Worm (Caenorhabditis elegans): ENCODE measurements around the gene T24B8.4.
A peak's percentile ranks its signal among the peaks of the same experiment; 100 is the strongest.

Gene T24B8.4

ce11 chrII:9053564-9053963 is 17.1 kb downstream of the T24B8.4 start, which contains the start of gene T24B8.7:
Gene T24B8.7, minus strand, starts transcription at chrII:9053664.
- TF ChIP-seq nhr-6 (tag; optimal IDR thresholded peaks at IDR 0.05) = no peak
- TF ChIP-seq aly-2 (tag; optimal IDR thresholded peaks at IDR 0.05) = no peak
- no peak for TF ChIP-seq ztf-1 (GFP tag; conservative IDR thresholded peaks at IDR 0.05)
- TF ChIP-seq nhr-11 (tag; optimal IDR thresholded peaks at IDR 0.05) = no peak
- no peak for TF ChIP-seq nhr-21 (tag; optimal IDR thresholded peaks at IDR 0.05)
- TF ChIP-seq zag-1 (tag; optimal IDR thresholded peaks at IDR 0.05) = no peak
- TF ChIP-seq mbf-1 (tag; optimal IDR thresholded peaks at IDR 0.05) = no peak
- no peak for TF ChIP-seq Y55F3AM.14 (GFP tag; optimal IDR thresholded peaks at IDR 0.05)
- no peak for TF ChIP-seq lin-11 (tag; optimal IDR thresholded peaks at IDR 0.05)
- TF ChIP-seq blmp-1 (tag; optimal IDR thresholded peaks at IDR 0.05; ENCODE audit: insufficient read depth) = no peak
- TF ChIP-seq ama-1 (optimal IDR thresholded peaks at IDR 0.05) = no peak
- no peak for TF ChIP-seq skn-1 (tag; optimal IDR thresholded peaks at IDR 0.05)
- no peak for TF ChIP-seq egl-27 (tag; optimal IDR thresholded peaks at IDR 0.05)
- TF ChIP-seq unc-55 (GFP tag; optimal IDR thresholded peaks at IDR 0.05) = no peak
- no peak for TF ChIP-seq lsy-2 (tag; optimal IDR thresholded peaks at IDR 0.05)
- TF ChIP-seq lin-39 (tag; optimal IDR thresholded peaks at IDR 0.05) = no peak

ce11 chrII:9042059-9042458 is 28.6 kb downstream of the T24B8.4 start:
- no peak for TF ChIP-seq blmp-1 (tag; optimal IDR thresholded peaks at IDR 0.05; ENCODE audit: insufficient read depth)
- peak; percentile 71 for TF ChIP-seq fos-1 (tag; optimal IDR thresholded peaks at IDR 0.05)

- TF ChIP-seq R02D3.7 (tag; optimal IDR thresholded peaks at IDR 0.05) = no peak
These were observed 29.3 kb downstream of the T24B8.4 start, which contains the start of gene F37B12.3 for ce11 chrII:9041306-9041705. Gene F37B12.3, minus strand, starts transcription at chrII:9041406.

- TF ChIP-seq fos-1 (tag; optimal IDR thresholded peaks at IDR 0.05) (peak; percentile 15), dmd-4 (tag; optimal IDR thresholded peaks at IDR 0.05) (no peak), skn-1 (tag; optimal IDR thresholded peaks at IDR 0.05) (peak; percentile 94), F13H6.1 (tag; optimal IDR thresholded peaks at IDR 0.05) (no peak), ztf-4 (tag; optimal IDR thresholded peaks at IDR 0.05) (no peak), mab-5 (tag; optimal IDR thresholded peaks at IDR 0.05) (no peak)
These were observed 31.9 kb downstream of the T24B8.4 start for ce11 chrII:9038736-9039135.

ce11 chrII:9038201-9038600 is 32.4 kb downstream of the T24B8.4 start, which contains the start of gene gcs-1:
Gene gcs-1, minus strand, starts transcription at chrII:9038301.
- TF ChIP-seq nhr-129 (tag; optimal IDR thresholded peaks at IDR 0.05) (no peak), nhr-11 (tag; optimal IDR thresholded peaks at IDR 0.05) (no peak), peb-1 (tag; optimal IDR thresholded peaks at IDR 0.05) (no peak), ztf-4 (tag; optimal IDR thresholded peaks at IDR 0.05) (no peak), ceh-16 (tag; optimal IDR thresholded peaks at IDR 0.05) (no peak), nhr-237 (tag; optimal IDR thresholded peaks at IDR 0.05) (no peak), fos-1 (tag; optimal IDR thresholded peaks at IDR 0.05) (no peak), lin-11 (tag; optimal IDR thresholded peaks at IDR 0.05) (no peak), alr-1 (tag; optimal IDR thresholded peaks at IDR 0.05) (no peak), nhr-23 (tag; optimal IDR thresholded peaks at IDR 0.05) (no peak), sma-3 (GFP tag; optimal IDR thresholded peaks at IDR 0.05) (no peak), elt-1 (tag; optimal IDR thresholded peaks at IDR 0.05) (no peak), aly-2 (tag; optimal IDR thresholded peaks at IDR 0.05) (no peak), unc-62 (GFP tag; optimal IDR thresholded peaks at IDR 0.05) (no peak), sem-4 (tag; optimal IDR thresholded peaks at IDR 0.05) (no peak), ztf-11 (tag; optimal IDR thresholded peaks at IDR 0.05) (no peak), unc-55 (GFP tag; optimal IDR thresholded peaks at IDR 0.05) (no peak), zag-1 (tag; optimal IDR thresholded peaks at IDR 0.05) (no peak)

ce11 chrII:9033034-9033433 is 37.6 kb downstream of the T24B8.4 start:
- no peak for TF ChIP-seq dmd-4 (tag; optimal IDR thresholded peaks at IDR 0.05)
- no peak for TF ChIP-seq Y55F3AM.14 (GFP tag; optimal IDR thresholded peaks at IDR 0.05)
- no peak for TF ChIP-seq ceh-82 (tag; optimal IDR thresholded peaks at IDR 0.05)
- TF ChIP-seq ztf-1 (GFP tag; conservative IDR thresholded peaks at IDR 0.05) = no peak
- peak; percentile 81 for TF ChIP-seq nhr-21 (tag; optimal IDR thresholded peaks at IDR 0.05)
- TF ChIP-seq nhr-25 (tag; optimal IDR thresholded peaks at IDR 0.05) = no peak
- peak; percentile 52 for TF ChIP-seq egl-27 (tag; optimal IDR thresholded peaks at IDR 0.05)
- TF ChIP-seq lsy-2 (tag; optimal IDR thresholded peaks at IDR 0.05) = no peak
- TF ChIP-seq unc-55 (GFP tag; optimal IDR thresholded peaks at IDR 0.05) = no peak
- no peak for TF ChIP-seq ceh-16 (tag; optimal IDR thresholded peaks at IDR 0.05)
- peak; percentile 12 for TF ChIP-seq sma-3 (GFP tag; optimal IDR thresholded peaks at IDR 0.05)
- no peak for TF ChIP-seq elt-3 (tag; optimal IDR thresholded peaks at IDR 0.05)
